Worm (Caenorhabditis elegans) whole organism, L4 larva: ENCODE data around the gene T22F3.2.
A peak's percentile ranks its signal among the peaks of the same experiment; 100 is the strongest.

Experiments
- F44E2.7 ChIP-seq: fragments of 200-800 bp; sonication (Bioruptor generic); IDR thresholded peaks from 2 replicates; pipeline ENCODE4 v2.1.2; 2022; ENCODE audit warnings: missing genetic modification characterization, missing compliant biosample characterization
- F49E8.2 ChIP-seq: sonication (generic microtip); optimal IDR thresholded peaks from 2 replicates; lab custom pipeline; 2016; ENCODE audit warnings: missing compliant biosample characterization, mild to moderate bottlenecking, missing genetic modification characterization, borderline replicate concordance
- Y48G9A.11 ChIP-seq: fragments of 200-800 bp; sonication (Bioruptor generic); IDR thresholded peaks from 2 replicates; pipeline ENCODE4 v1.3.6; 2022; ENCODE audit warnings: missing genetic modification reagents, missing genetic modification characterization, missing compliant biosample characterization
- ZK546.5 ChIP-seq, 2 experiments: sonication (generic microtip); optimal IDR thresholded peaks; 2 replicates each; lab custom pipeline; 2017; ENCODE audit warnings: missing biosample characterization in 2 of 2, missing genetic modification characterization in 2 of 2
- aha-1 ChIP-seq: fragments of 150-350 bp; peaks from one replicate; lab custom pipeline; 2014; ENCODE audit warnings: missing biosample characterization, missing genetic modification characterization
- ceh-20 ChIP-seq: fragments of 200-800 bp; sonication (Bioruptor generic); IDR thresholded peaks from 2 replicates; pipeline ENCODE4 v1.3.6; 2022; ENCODE audit warnings: missing genetic modification reagents, missing genetic modification characterization, missing compliant biosample characterization
- daf-16 ChIP-seq, 3 experiments: sonication (generic microtip); optimal IDR thresholded peaks; 2 replicates each; lab custom pipeline; 2016 to 2017; ENCODE audit warnings: missing genetic modification characterization in 3 of 3, missing genetic modification reagents in 3 of 3, mild to moderate bottlenecking in 2 of 3, missing compliant biosample characterization in 2 of 3, missing biosample characterization in 1 of 3, moderate library complexity in 1 of 3
- daf-19 ChIP-seq: fragments of 200-800 bp; sonication (Bioruptor generic); conservative IDR thresholded peaks from 2 replicates; pipeline ENCODE4 v1.3.6; 2022; ENCODE audit warnings: missing genetic modification characterization, missing compliant biosample characterization
- daf-8 ChIP-seq: fragments of 200-800 bp; sonication (Bioruptor generic); IDR thresholded peaks from 2 replicates; pipeline ENCODE4 v1.3.6; 2022; ENCODE audit warnings: missing genetic modification characterization, missing compliant biosample characterization
- dmd-6 ChIP-seq: fragments of 200-800 bp; sonication (Bioruptor generic); IDR thresholded peaks from 2 replicates; pipeline ENCODE4 v1.3.6; 2022; ENCODE audit warnings: missing genetic modification reagents, missing genetic modification characterization, missing compliant biosample characterization
- dmd-9 ChIP-seq: fragments of 200-800 bp; sonication (Bioruptor generic); IDR thresholded peaks from 2 replicates; pipeline ENCODE4 v1.3.6; 2022; ENCODE audit warnings: missing genetic modification reagents, missing genetic modification characterization, missing compliant biosample characterization
- dpl-1 ChIP-seq: fragments of 150-350 bp; optimal IDR thresholded peaks from 2 replicates; lab custom pipeline; 2014; ENCODE audit warnings: missing biosample characterization, missing genetic modification reagents, missing genetic modification characterization
- egl-27 ChIP-seq: sonication (generic microtip); optimal IDR thresholded peaks from 3 replicates; lab custom pipeline; 2017; ENCODE audit warnings: missing biosample characterization, missing genetic modification reagents, missing genetic modification characterization
- hif-1 ChIP-seq, 2 experiments: sonication (generic microtip); optimal IDR thresholded peaks; 2 replicates each; lab custom pipeline; 2016 to 2017; ENCODE audit warnings: missing compliant biosample characterization in 2 of 2, missing genetic modification characterization in 2 of 2, missing genetic modification reagents in 2 of 2, missing genotype in 2 of 2, mild to moderate bottlenecking in 1 of 2
- hlh-11 ChIP-seq: fragments of 200-800 bp; sonication (Bioruptor generic); optimal IDR thresholded peaks from 2 replicates; lab custom pipeline; 2018; ENCODE audit warnings: mild to moderate bottlenecking, missing genetic modification characterization, missing compliant biosample characterization
- hlh-30 ChIP-seq: sonication (generic microtip); optimal IDR thresholded peaks from 2 replicates; lab custom pipeline; 2017; ENCODE audit warnings: antibody characterized with exemption, mild to moderate bottlenecking, missing genetic modification characterization, missing compliant biosample characterization; ENCODE audit not compliant: insufficient read depth
- hmg-1.1 ChIP-seq: fragments of 200-800 bp; sonication (Bioruptor generic); IDR thresholded peaks from 2 replicates; pipeline ENCODE4 v1.3.6; 2022; ENCODE audit warnings: missing genetic modification reagents, missing genetic modification characterization, missing compliant biosample characterization
- lin-13 ChIP-seq: fragments of 150-350 bp; optimal IDR thresholded peaks from 2 replicates; lab custom pipeline; 2014; ENCODE audit warnings: missing biosample characterization, missing genetic modification reagents, missing genetic modification characterization
- lin-15B ChIP-seq: fragments of 150-350 bp; sonication (generic microtip); optimal IDR thresholded peaks from 3 replicates; lab custom pipeline; 2014; ENCODE audit warnings: missing biosample characterization, missing genetic modification characterization
- lin-29 ChIP-seq: fragments of 200-800 bp; sonication (Bioruptor generic); IDR thresholded peaks from 2 replicates; pipeline ENCODE4 v1.3.6; 2022; ENCODE audit warnings: missing genetic modification reagents, missing genetic modification characterization, missing compliant biosample characterization
- lin-38 ChIP-seq: fragments of 200-800 bp; sonication (Bioruptor generic); IDR thresholded peaks from 2 replicates; pipeline ENCODE4 v1.3.6; 2022; ENCODE audit warnings: missing genetic modification reagents, missing genetic modification characterization, missing compliant biosample characterization
- lsy-2 ChIP-seq, 2 experiments: fragments of 150-350 bp in 1 of 2; sonication (generic microtip) in 1 of 2; optimal IDR thresholded peaks; 2 replicates each; lab custom pipeline; 2014 to 2017; ENCODE audit warnings: missing biosample characterization in 2 of 2, missing genetic modification characterization in 2 of 2
- madf-9 ChIP-seq: fragments of 200-800 bp; sonication (Bioruptor generic); conservative IDR thresholded peaks from 2 replicates; pipeline ENCODE4 v1.3.6; 2022; ENCODE audit warnings: missing genetic modification reagents, missing genetic modification characterization, missing compliant biosample characterization
- mdl-1 ChIP-seq, 2 experiments: fragments of 150-350 bp in 1 of 2; sonication (generic microtip) in 1 of 2; optimal IDR thresholded peaks; 2 replicates each; lab custom pipeline; 2014 to 2017; ENCODE audit warnings: missing biosample characterization in 2 of 2, missing genetic modification characterization in 2 of 2
- mep-1 ChIP-seq: fragments of 150-350 bp; sonication (generic microtip); optimal IDR thresholded peaks from 3 replicates; lab custom pipeline; 2014; ENCODE audit warnings: missing biosample characterization, missing genetic modification characterization
- mes-2 ChIP-seq: sonication (generic microtip); optimal IDR thresholded peaks from 2 replicates; lab custom pipeline; 2016; ENCODE audit warnings: missing genotype, mild to moderate bottlenecking, missing genetic modification characterization, missing compliant biosample characterization; ENCODE audit not compliant: poor library complexity, severe bottlenecking
- mxl-3 ChIP-seq: fragments of 200-800 bp; sonication (Bioruptor generic); optimal IDR thresholded peaks from 2 replicates; lab custom pipeline; 2018; ENCODE audit warnings: mild to moderate bottlenecking, missing genetic modification characterization, missing compliant biosample characterization
- nhr-11 ChIP-seq: fragments of 150-350 bp; optimal IDR thresholded peaks from 2 replicates; lab custom pipeline; 2014; ENCODE audit warnings: missing biosample characterization, missing genetic modification characterization
- nhr-111 ChIP-seq: fragments of 200-800 bp; sonication (Bioruptor generic); optimal IDR thresholded peaks from 2 replicates; lab custom pipeline; 2018; ENCODE audit warnings: mild to moderate bottlenecking, missing genetic modification characterization, missing compliant biosample characterization
- nhr-25 ChIP-seq: sonication (generic microtip); optimal IDR thresholded peaks from 2 replicates; lab custom pipeline; 2017; ENCODE audit warnings: missing genetic modification characterization, mild to moderate bottlenecking, missing compliant biosample characterization, antibody characterized with exemption, moderate library complexity, borderline replicate concordance; ENCODE audit not compliant: insufficient read depth
- nhr-28 ChIP-seq: fragments of 150-350 bp; optimal IDR thresholded peaks from 2 replicates; lab custom pipeline; 2014; ENCODE audit warnings: missing biosample characterization, missing genetic modification characterization
- php-3 ChIP-seq: fragments of 200-800 bp; sonication (Bioruptor generic); IDR thresholded peaks from 2 replicates; pipeline ENCODE4 v1.3.6; 2022; ENCODE audit warnings: missing genetic modification reagents, missing genetic modification characterization, missing compliant biosample characterization
- pqm-1 ChIP-seq: sonication (generic microtip); optimal IDR thresholded peaks from 2 replicates; lab custom pipeline; 2017; ENCODE audit warnings: missing biosample characterization, missing genetic modification characterization
- rbr-2 ChIP-seq: sonication (generic microtip); optimal IDR thresholded peaks from 2 replicates; lab custom pipeline; 2016; ENCODE audit warnings: missing genotype, missing genetic modification characterization, missing compliant biosample characterization
- skn-1 ChIP-seq: fragments of 150-350 bp; optimal IDR thresholded peaks from 2 replicates; lab custom pipeline; 2014; ENCODE audit warnings: missing biosample characterization, missing genetic modification characterization
- snpc-1.2 ChIP-seq: fragments of 200-800 bp; sonication (Bioruptor generic); IDR thresholded peaks from 2 replicates; pipeline ENCODE4 v1.3.6; 2022; ENCODE audit warnings: missing genetic modification reagents, missing genetic modification characterization, missing compliant biosample characterization
- spr-1 ChIP-seq: sonication (generic microtip); optimal IDR thresholded peaks from 2 replicates; lab custom pipeline; 2016; ENCODE audit warnings: mild to moderate bottlenecking, missing genetic modification characterization, missing compliant biosample characterization
- spr-3 ChIP-seq: fragments of 200-800 bp; sonication (Bioruptor generic); optimal IDR thresholded peaks from 2 replicates; lab custom pipeline; 2018; ENCODE audit warnings: mild to moderate bottlenecking, missing genetic modification characterization, missing compliant biosample characterization
- unc-130 ChIP-seq: sonication (generic microtip); optimal IDR thresholded peaks from 2 replicates; lab custom pipeline; 2016; ENCODE audit warnings: missing genetic modification reagents, missing genetic modification characterization, missing compliant biosample characterization
- unc-62 ChIP-seq, 3 experiments: fragments of 150-350 bp in 1 of 3; sonication (generic microtip); optimal IDR thresholded peaks in 2 of 3; peaks in 1 of 3; 1 replicate in 1 of 3; 2 replicates in 2 of 3; lab custom pipeline; 2014 to 2017; ENCODE audit warnings: missing biosample characterization in 3 of 3, missing genetic modification characterization in 3 of 3, missing genetic modification reagents in 3 of 3, missing genotype in 1 of 3
- vab-7 ChIP-seq: fragments of 200-800 bp; sonication (Bioruptor generic); IDR thresholded peaks from 2 replicates; pipeline ENCODE4 v1.3.6; 2022; ENCODE audit warnings: missing genetic modification reagents, missing genetic modification characterization, missing compliant biosample characterization
- zfp-3 ChIP-seq: fragments of 200-800 bp; sonication (Bioruptor generic); conservative IDR thresholded peaks from 2 replicates; pipeline ENCODE4 v1.3.6; 2022; ENCODE audit warnings: missing genetic modification reagents, missing genetic modification characterization, missing compliant biosample characterization
- ztf-11 ChIP-seq: fragments of 150-350 bp; optimal IDR thresholded peaks from 2 replicates; lab custom pipeline; 2014; ENCODE audit warnings: missing biosample characterization, missing genetic modification characterization
- ztf-7 ChIP-seq: fragments of 150-350 bp; optimal IDR thresholded peaks from 2 replicates; lab custom pipeline; 2014; ENCODE audit warnings: missing biosample characterization, missing genetic modification characterization

T22F3.2 gene

DNA sequence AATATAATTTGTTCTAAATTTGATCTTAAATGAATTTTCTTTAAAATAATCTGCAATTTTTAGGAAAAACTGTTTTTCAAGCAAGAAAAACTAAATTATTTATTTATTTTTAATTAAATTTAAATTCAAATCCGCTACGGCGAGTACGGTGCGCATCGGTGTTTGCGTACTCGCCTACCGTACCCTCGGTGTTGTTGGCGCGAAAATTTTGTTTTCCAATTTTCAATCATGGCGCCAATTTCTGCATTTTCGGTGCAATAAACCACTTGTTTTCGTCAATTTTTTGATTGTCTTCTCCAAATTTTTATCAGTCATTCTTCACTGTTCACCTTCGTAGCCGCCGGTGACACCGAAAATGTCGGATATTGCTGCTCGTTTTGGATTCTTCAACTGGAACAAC is 7.6 kb upstream of the T22F3.2 start, which contains the start of gene pygl-1:
pygl-1 (plus strand) TSS at position 211 of the 400 bp plus-strand sequence.
- TF ChIP-seq daf-19 (GFP tag; lab: Robert Waterston, UW), result no peak
- TF ChIP-seq unc-130 (GFP tag; lab: Kevin White, UChicago), result peak; percentile 88
- no peak for TF ChIP-seq pqm-1 (tag; lab: Kevin White, UChicago)
- peak; percentile 66 for TF ChIP-seq F49E8.2 (tag; lab: Kevin White, UChicago)
- peak; percentile 69 for TF ChIP-seq lin-38 (GFP tag; lab: Robert Waterston, UW)
- no peak for TF ChIP-seq lin-29
- TF ChIP-seq mdl-1 (tag; optimal IDR thresholded peaks at IDR 0.05; lab: Kevin White, UChicago), result no peak
- peak; percentile 91 for TF ChIP-seq Y48G9A.11 (GFP tag; lab: Robert Waterston, UW)
- no peak for TF ChIP-seq daf-16 (GFP tag; optimal IDR thresholded peaks at IDR 0.05; lab: Kevin White, UChicago)
- TF ChIP-seq daf-16 (tag; optimal IDR thresholded peaks at IDR 0.05; lab: Kevin White, UChicago), result peak; percentile 28
- TF ChIP-seq snpc-1.2, result peak; percentile 27; the same call in 1 of the 2 replicates
- no peak for TF ChIP-seq aha-1 (tag; lab: Kevin White, UChicago)
- peak in 1 of 2 experiments; percentile 72 for TF ChIP-seq lsy-2 (tag; optimal IDR thresholded peaks at IDR 0.05; lab: Kevin White, UChicago)
- TF ChIP-seq madf-9 (GFP tag; lab: Robert Waterston, UW), result 0 out of 2 replicates have a peak, but pooled peaks have one; percentile 10

DNA sequence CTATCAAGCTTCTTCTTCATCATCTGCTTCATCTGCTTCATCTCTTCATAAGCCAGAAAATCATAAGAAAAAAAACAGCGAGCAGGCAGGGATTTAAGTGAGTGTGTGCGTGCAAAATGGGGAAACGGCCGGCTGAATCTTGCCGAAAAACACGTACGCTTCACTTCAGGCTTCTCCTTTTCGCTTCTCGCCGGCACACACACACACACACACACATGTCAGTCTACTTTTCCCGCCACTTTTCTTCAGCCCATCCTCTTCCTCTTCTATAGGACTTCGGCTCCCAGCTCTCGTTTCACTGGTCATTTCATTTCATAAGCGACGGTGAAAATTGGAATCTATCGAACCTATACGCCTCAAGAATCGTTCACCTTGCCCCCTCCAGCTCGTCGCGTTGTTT is 7.2 kb upstream of the T22F3.2 start:
- no peak for TF ChIP-seq pqm-1 (tag; lab: Kevin White, UChicago)
- TF ChIP-seq ZK546.5 (tag; optimal IDR thresholded peaks at IDR 0.05; lab: Kevin White, UChicago), result no peak
- peak; percentile 46 for TF ChIP-seq mxl-3 (GFP tag; lab: Kevin White, UChicago)
- TF ChIP-seq zfp-3 (GFP tag; lab: Robert Waterston, UW), result no peak
- TF ChIP-seq hif-1 (tag; optimal IDR thresholded peaks at IDR 0.05; lab: Kevin White, UChicago), result peak in 1 of 2 experiments; percentile 98
- TF ChIP-seq nhr-111, result no peak
- TF ChIP-seq dmd-9 (GFP tag; lab: Robert Waterston, UW), result no peak
- no peak for TF ChIP-seq egl-27 (tag; lab: Kevin White, UChicago)
- TF ChIP-seq nhr-25 (tag; lab: Kevin White, UChicago), result no peak
- peak in 1 of 2 experiments; percentile 92 for TF ChIP-seq unc-62 (GFP tag; optimal IDR thresholded peaks at IDR 0.05 in 1 of 2; lab: Kevin White, UChicago)
- TF ChIP-seq unc-62 (tag; optimal IDR thresholded peaks at IDR 0.05; lab: Kevin White, UChicago), result no peak
- TF ChIP-seq aha-1 (tag; lab: Kevin White, UChicago), result peak; percentile 98
- 0 out of 2 replicates have a peak, but pooled peaks have one; percentile 16 for TF ChIP-seq hmg-1.1 (GFP tag; lab: Robert Waterston, UW)
- no peak for TF ChIP-seq daf-8 (GFP tag; lab: Robert Waterston, UW)
- TF ChIP-seq spr-1, result no peak
- TF ChIP-seq lin-15B (tag; lab: Kevin White, UChicago), result no peak
- TF ChIP-seq skn-1 (tag; lab: Kevin White, UChicago), result no peak

DNA sequence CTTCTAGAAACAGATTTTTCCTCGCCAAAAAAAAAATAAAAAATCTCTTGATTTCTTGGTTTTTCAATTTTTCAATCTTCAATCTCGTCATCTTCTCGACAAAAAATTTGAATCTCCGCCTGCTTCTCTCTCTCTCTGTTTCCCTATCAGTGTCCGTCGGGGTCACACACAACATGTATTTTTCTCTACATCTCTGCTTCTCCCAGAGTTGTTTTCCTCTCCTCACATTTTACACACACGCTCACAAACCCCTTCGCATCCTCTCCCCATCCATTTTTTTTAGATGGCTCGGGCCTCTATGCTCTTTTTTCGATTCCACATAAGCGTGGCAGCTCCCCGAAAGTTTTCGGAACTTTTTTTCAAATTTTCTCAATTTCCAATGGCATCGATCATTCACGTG is 6.6 kb upstream of the T22F3.2 start:
- TF ChIP-seq aha-1 (tag; lab: Kevin White, UChicago) (peak; percentile 85), daf-16 (GFP tag; optimal IDR thresholded peaks at IDR 0.05; lab: Kevin White, UChicago) (peak in 1 of 2 experiments; percentile 34), daf-16 (tag; optimal IDR thresholded peaks at IDR 0.05; lab: Kevin White, UChicago) (peak; percentile 72), dpl-1 (peak; percentile 66), vab-7 (GFP tag; lab: Robert Waterston, UW) (no peak), php-3 (GFP tag; lab: Robert Waterston, UW) (no peak), lsy-2 (tag; optimal IDR thresholded peaks at IDR 0.05; lab: Kevin White, UChicago) (peak in 1 of 2 experiments; percentile 66), dmd-6 (GFP tag; lab: Robert Waterston, UW) (peak; percentile 36; the same call in 1 of the 2 replicates), zfp-3 (GFP tag; lab: Robert Waterston, UW) (0 out of 2 replicates have a peak, but pooled peaks have one; percentile 9), pqm-1 (tag; lab: Kevin White, UChicago) (peak; percentile 55), hlh-11 (tag; lab: Kevin White, UChicago) (peak; percentile 74), mes-2 (peak; percentile 39), ztf-7 (no peak), spr-3 (GFP tag; lab: Kevin White, UChicago) (no peak), rbr-2 (tag; lab: Kevin White, UChicago) (peak; percentile 15), hmg-1.1 (GFP tag; lab: Robert Waterston, UW) (peak; percentile 23; the same call in 1 of the 2 replicates), nhr-11 (peak; percentile 80), lin-13 (GFP tag; lab: Kevin White, UChicago) (peak; percentile 82), mep-1 (peak; percentile 61), hlh-30 (tag; lab: Kevin White, UChicago) (peak; percentile 70), F44E2.7 (GFP tag; lab: Robert Waterston, UW) (no peak), ztf-11 (tag; lab: Kevin White, UChicago) (no peak), ceh-20 (GFP tag; lab: Robert Waterston, UW) (0 out of 2 replicates have a peak, but pooled peaks have one; percentile 10), nhr-28 (tag; lab: Kevin White, UChicago) (peak; percentile 81)
